Worm (Caenorhabditis elegans) whole organism, L3 larva: ENCODE results near the gene mrps-22.

Experiments
- ceh-28 ChIP-seq: fragments of 150-350 bp; optimal IDR thresholded peaks from 2 replicates; lab custom pipeline; 2014; ENCODE audit warnings: missing biosample characterization, missing genetic modification reagents, missing genetic modification characterization
- elt-2 ChIP-seq: sonication (generic microtip); optimal IDR thresholded peaks from 2 replicates; lab custom pipeline; 2016; ENCODE audit warnings: missing genetic modification reagents, mild to moderate bottlenecking, missing genetic modification characterization, missing compliant biosample characterization
- elt-3 ChIP-seq, 3 experiments: fragments of 150-350 bp in 1 of 3; sonication (generic microtip) in 2 of 3; optimal IDR thresholded peaks; 2 replicates in 2 of 3; 4 replicates in 1 of 3; lab custom pipeline; 2014 to 2017; ENCODE audit warnings: missing biosample characterization in 3 of 3, missing genetic modification characterization in 3 of 3
- nhr-237 ChIP-seq: fragments of 150-350 bp; optimal IDR thresholded peaks from 2 replicates; lab custom pipeline; 2014; ENCODE audit warnings: missing biosample characterization, missing genetic modification characterization
- snpc-4 ChIP-seq: fragments of 150-350 bp; optimal IDR thresholded peaks from 2 replicates; lab custom pipeline; 2014; ENCODE audit warnings: missing biosample characterization, missing genetic modification characterization

DNA sequence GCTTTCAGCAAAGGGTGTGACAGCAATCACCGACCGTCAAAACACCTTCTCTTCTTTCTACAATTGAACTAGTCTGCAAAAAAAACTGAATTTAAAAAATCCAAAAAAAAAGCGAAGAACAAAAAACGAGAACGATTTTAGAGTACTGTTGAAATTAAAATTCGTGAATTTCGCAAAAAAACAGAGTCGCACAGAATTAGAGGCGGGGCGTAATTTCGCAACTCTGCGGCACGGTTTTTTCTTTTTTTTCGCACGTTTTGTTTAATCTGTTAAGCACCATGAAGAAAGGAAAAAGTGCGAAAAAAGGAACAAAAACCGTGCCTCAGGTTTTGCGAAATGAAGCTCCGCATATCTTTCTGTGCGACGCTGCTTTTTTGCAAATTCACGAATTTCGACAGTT is 27.4 kb upstream of the mrps-22 start, which contains the start of gene mnk-1:
- TF ChIP-seq elt-3 (tag; optimal IDR thresholded peaks at IDR 0.05; lab: Kevin White, UChicago) (no peak), ceh-28 (tag; lab: Kevin White, UChicago) (no peak), snpc-4 (tag; lab: Kevin White, UChicago) (no peak), nhr-237 (tag; lab: Kevin White, UChicago) (no peak), elt-2 (tag; lab: Kevin White, UChicago) (no peak)
